Worm (Caenorhabditis elegans): ENCODE measurements around the gene F47B7.2.

DNA sequence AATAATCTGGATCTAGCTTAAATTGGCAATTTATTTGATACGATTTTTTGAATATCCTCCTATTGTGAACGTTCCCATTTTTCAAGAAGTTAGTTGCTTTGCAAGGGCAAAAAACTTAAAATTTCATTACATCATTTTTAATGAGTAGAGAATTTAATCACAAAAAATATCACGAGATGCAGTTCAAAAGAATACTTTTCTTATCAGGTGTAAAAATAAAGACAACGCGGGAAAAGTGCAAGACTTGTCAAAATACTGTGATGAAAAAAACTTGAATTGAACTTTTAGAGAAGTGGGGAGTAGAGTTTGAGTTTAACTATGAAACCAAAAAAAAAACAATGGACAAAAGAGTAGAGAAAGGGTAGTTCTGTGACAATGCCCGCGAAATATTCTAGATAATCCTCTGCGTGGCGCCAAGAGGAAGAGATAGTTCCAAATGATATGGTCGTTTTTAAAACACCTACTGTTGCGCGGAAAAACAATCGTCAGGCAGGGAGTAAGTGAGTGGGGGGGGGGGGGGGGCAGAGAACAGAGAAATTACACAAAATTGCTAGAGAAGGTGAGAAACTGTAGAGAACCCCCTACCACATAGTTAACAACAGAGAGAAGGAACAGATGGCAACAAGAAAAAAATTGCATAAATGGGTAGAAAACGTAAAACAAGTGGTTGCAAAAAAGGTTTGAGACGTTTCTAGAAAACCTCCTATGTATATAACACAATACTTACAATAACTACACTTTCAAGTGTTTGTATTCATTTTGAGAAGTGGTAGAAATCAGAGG is 52.5 kb downstream of the F47B7.2 start:
- no peak for TF ChIP-seq ztf-11 (tag; optimal IDR thresholded peaks at IDR 0.05)
- no peak for TF ChIP-seq nhr-237 (tag; optimal IDR thresholded peaks at IDR 0.05)
- TF ChIP-seq unc-39 (tag; optimal IDR thresholded peaks at IDR 0.05) = no peak
- TF ChIP-seq snpc-4 (tag; optimal IDR thresholded peaks at IDR 0.05) = no peak
- TF ChIP-seq pha-4 (tag; optimal IDR thresholded peaks at IDR 0.05) = no peak
- TF ChIP-seq egl-5 (tag; optimal IDR thresholded peaks at IDR 0.05) = no peak
- no peak for TF ChIP-seq ztf-4 (tag; optimal IDR thresholded peaks at IDR 0.05)

Data from whole organism, L3 larva.